Fruit fly (Drosophila melanogaster): ENCODE measurements around the gene CG14073.

- no peak for TF ChIP-seq CG8478 (optimal IDR thresholded peaks at IDR 0.05)
- TF ChIP-seq CTCF (optimal IDR thresholded peaks at IDR 0.05): no peak
Observed at dm6 chr3L:18846233-18846271, 25.6 kb upstream of the CG14073 start, which contains the start of gene Indy.
